Worm (Caenorhabditis elegans): ENCODE measurements around the gene tbx-31.

Gene tbx-31

ce11 chrX:1668748-1669147 lies 5.2 kb downstream of the tbx-31 start, which contains the start of gene R09H3.3:
R09H3.3 (minus strand) TSS chrX:1668848.
- no peak for TF ChIP-seq Y105C5A.15 (GFP tag; IDR thresholded peaks at IDR 0.05)
- TF ChIP-seq hlh-30 (tag; optimal IDR thresholded peaks at IDR 0.05; ENCODE audit: insufficient read depth) = no peak
- no peak for TF ChIP-seq F44E2.7 (GFP tag; IDR thresholded peaks at IDR 0.05)
- TF ChIP-seq ctbp-1 (GFP tag; IDR thresholded peaks at IDR 0.05) = no peak
- TF ChIP-seq F10B5.3 (tag; optimal IDR thresholded peaks at IDR 0.05) = no peak
- TF ChIP-seq ceh-20 (GFP tag; IDR thresholded peaks at IDR 0.05) = no peak
- no peak for TF ChIP-seq mdl-1 (tag; optimal IDR thresholded peaks at IDR 0.05)
- no peak for TF ChIP-seq ama-1 (optimal IDR thresholded peaks at IDR 0.05)
- no peak for TF ChIP-seq snpc-4 (tag; optimal IDR thresholded peaks at IDR 0.05)

DNA sequence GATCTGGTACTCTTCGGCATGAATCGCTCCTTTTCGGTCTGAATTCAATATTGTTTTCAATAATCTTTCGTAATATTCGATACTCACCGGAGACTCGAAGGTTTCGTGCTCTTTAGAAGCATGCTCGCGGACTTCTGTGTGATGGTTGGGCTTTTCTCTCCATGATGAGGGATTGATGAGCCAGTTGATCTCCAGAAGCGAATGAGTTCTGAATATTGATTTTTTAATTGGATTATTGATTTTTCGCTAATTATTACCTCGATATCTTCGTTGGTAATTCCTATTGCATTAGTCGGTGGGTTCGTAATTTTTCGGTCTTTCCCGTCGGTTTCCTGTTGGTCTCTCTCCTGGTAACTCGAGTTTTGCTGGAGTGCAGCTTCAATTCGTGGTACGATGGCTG lies 6.9 kb downstream of the tbx-31 start:
- TF ChIP-seq unc-62 (GFP tag; optimal IDR thresholded peaks at IDR 0.05 in 1 of 2) = peak in 1 of 2 experiments; percentile 82
- no peak for TF ChIP-seq unc-62 (tag; optimal IDR thresholded peaks at IDR 0.05)
- no peak for TF ChIP-seq arid-1 (GFP tag; conservative IDR thresholded peaks at IDR 0.05)
- no peak for TF ChIP-seq zag-1 (tag; optimal IDR thresholded peaks at IDR 0.05)
- no peak for TF ChIP-seq attf-4 (tag; optimal IDR thresholded peaks at IDR 0.05)
- TF ChIP-seq ceh-28 (tag; optimal IDR thresholded peaks at IDR 0.05) = peak; percentile 63

DNA sequence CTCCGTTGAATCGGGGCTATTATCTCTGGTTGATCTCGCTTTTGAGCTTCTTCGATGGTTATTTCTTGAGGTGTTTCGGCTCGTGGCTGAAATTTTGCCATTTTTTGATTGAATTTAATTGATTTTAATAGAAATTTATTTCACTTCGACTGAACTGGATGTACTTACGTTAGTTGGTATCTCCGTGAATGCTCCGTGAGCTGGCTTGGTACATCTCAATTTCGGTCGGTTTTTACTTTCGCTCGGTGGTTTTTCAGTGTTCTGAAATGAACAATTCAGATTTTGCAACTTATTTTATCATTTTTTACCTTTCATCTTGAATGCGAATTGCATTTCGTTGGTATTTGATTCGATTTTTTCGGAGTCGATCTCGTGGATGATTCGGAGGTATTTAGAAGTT lies 9.0 kb downstream of the tbx-31 start, which contains the start of gene R09H3.2:
R09H3.2 (minus strand) TSS at position 101 of the 400 bp plus-strand sequence.
- TF ChIP-seq dmd-9 (GFP tag; IDR thresholded peaks at IDR 0.05) (no peak), Y5F2A.4 (GFP tag; optimal IDR thresholded peaks at IDR 0.05) (no peak), nhr-76 (tag; optimal IDR thresholded peaks at IDR 0.05) (no peak), jun-1 (tag; optimal IDR thresholded peaks at IDR 0.05) (no peak), Y48G9A.11 (GFP tag; IDR thresholded peaks at IDR 0.05) (no peak), F37D6.2 (tag; optimal IDR thresholded peaks at IDR 0.05) (no peak), nhr-77 (tag; optimal IDR thresholded peaks at IDR 0.05) (no peak), Y105C5A.15 (GFP tag; IDR thresholded peaks at IDR 0.05) (no peak), F44E2.7 (GFP tag; IDR thresholded peaks at IDR 0.05) (no peak), madf-9 (GFP tag; conservative IDR thresholded peaks at IDR 0.05) (no peak), dmd-6 (GFP tag; IDR thresholded peaks at IDR 0.05) (no peak), nhr-41 (GFP tag; IDR thresholded peaks at IDR 0.05) (no peak), dmd-8 (GFP tag; IDR thresholded peaks at IDR 0.05) (no peak), vab-7 (GFP tag; IDR thresholded peaks at IDR 0.05) (no peak), nhr-111 (GFP tag; optimal IDR thresholded peaks at IDR 0.05) (no peak), pha-4 (GFP tag; IDR thresholded peaks at IDR 0.05) (no peak), pha-4 (tag; optimal IDR thresholded peaks at IDR 0.05) (no peak), arid-1 (GFP tag; conservative IDR thresholded peaks at IDR 0.05) (no peak), fos-1 (tag; optimal IDR thresholded peaks at IDR 0.05) (no peak)

ce11 chrX:1655207-1655606 lies 18.7 kb downstream of the tbx-31 start, which contains the start of gene tbx-32:
tbx-32 (plus strand) TSS chrX:1655507.
- TF ChIP-seq php-3 (GFP tag; IDR thresholded peaks at IDR 0.05) (no peak), egl-43 (GFP tag; IDR thresholded peaks at IDR 0.05) (no peak), lin-38 (GFP tag; IDR thresholded peaks at IDR 0.05) (no peak)

DNA sequence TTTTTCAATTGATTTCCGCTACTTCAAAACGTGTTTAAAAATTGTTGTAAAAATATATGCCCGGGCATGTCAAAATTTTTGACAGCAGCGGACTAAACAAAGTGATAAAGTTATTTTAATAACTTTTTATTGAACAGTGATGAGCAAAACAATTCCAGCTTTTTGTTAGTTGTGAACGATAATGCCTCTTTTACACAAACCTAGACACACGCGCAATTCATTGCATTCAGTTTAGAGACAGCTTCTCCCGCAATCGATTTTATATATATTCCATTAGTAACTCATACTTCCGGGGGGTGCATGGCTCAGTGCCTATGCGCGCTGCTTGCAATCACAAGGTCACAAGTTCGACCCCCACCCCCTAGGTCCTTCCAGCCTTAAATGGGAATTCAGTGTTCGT lies 19.8 kb downstream of the tbx-31 start, which contains the start of gene ZK380.6:
ZK380.6 (plus strand) TSS at position 301 of the 400 bp plus-strand sequence.
- TF ChIP-seq ztf-11 (tag; optimal IDR thresholded peaks at IDR 0.05) (no peak), ZK337.2 (GFP tag; IDR thresholded peaks at IDR 0.05) (no peak), lim-7 (GFP tag; IDR thresholded peaks at IDR 0.05) (no peak), R02D3.7 (tag; optimal IDR thresholded peaks at IDR 0.05) (no peak), dmd-6 (GFP tag; IDR thresholded peaks at IDR 0.05) (no peak), Y5F2A.4 (GFP tag; optimal IDR thresholded peaks at IDR 0.05) (no peak), nhr-237 (tag; optimal IDR thresholded peaks at IDR 0.05) (no peak), hlh-30 (tag; optimal IDR thresholded peaks at IDR 0.05; ENCODE audit: insufficient read depth) (no peak), lin-29 (GFP tag; IDR thresholded peaks at IDR 0.05) (no peak), nhr-76 (tag; optimal IDR thresholded peaks at IDR 0.05) (no peak), cey-2 (tag; optimal IDR thresholded peaks at IDR 0.05; ENCODE audit: borderline replicate concordance, insufficient read depth) (no peak), dpl-1 (GFP tag; optimal IDR thresholded peaks at IDR 0.05) (no peak), dmd-8 (GFP tag; IDR thresholded peaks at IDR 0.05) (no peak)
